Worm (Caenorhabditis elegans): ENCODE measurements around the gene ttm-2.

ttm-2 gene

ce11 chrII:4766284-4766683 lies at the start of gene ttm-2:
Gene ttm-2 (minus strand): TSS chrII:4766384.
- TF ChIP-seq him-1 (tag; optimal IDR thresholded peaks at IDR 0.05) (no peak), W03F9.2 (tag; optimal IDR thresholded peaks at IDR 0.05) (no peak), dao-5 (tag; optimal IDR thresholded peaks at IDR 0.05) (no peak)

ce11 chrII:4815356-4815755 lies 49.2 kb upstream of the ttm-2 start:
- TF ChIP-seq dao-5 (tag; optimal IDR thresholded peaks at IDR 0.05) = no peak
- no peak for TF ChIP-seq W03F9.2 (tag; optimal IDR thresholded peaks at IDR 0.05)
- TF ChIP-seq him-1 (tag; optimal IDR thresholded peaks at IDR 0.05) = no peak

ce11 chrII:4811986-4812385 lies 45.8 kb upstream of the ttm-2 start, which contains the start of gene rig-6:
Gene rig-6 (minus strand): TSS chrII:4812086.
- no peak for TF ChIP-seq him-1 (tag; optimal IDR thresholded peaks at IDR 0.05)
- TF ChIP-seq W03F9.2 (tag; optimal IDR thresholded peaks at IDR 0.05) = no peak
- TF ChIP-seq dao-5 (tag; optimal IDR thresholded peaks at IDR 0.05) = no peak

ce11 chrII:4806726-4807125 lies 40.5 kb upstream of the ttm-2 start:
- TF ChIP-seq W03F9.2 (tag; optimal IDR thresholded peaks at IDR 0.05) (no peak), dao-5 (tag; optimal IDR thresholded peaks at IDR 0.05) (no peak), him-1 (tag; optimal IDR thresholded peaks at IDR 0.05) (no peak)

DNA sequence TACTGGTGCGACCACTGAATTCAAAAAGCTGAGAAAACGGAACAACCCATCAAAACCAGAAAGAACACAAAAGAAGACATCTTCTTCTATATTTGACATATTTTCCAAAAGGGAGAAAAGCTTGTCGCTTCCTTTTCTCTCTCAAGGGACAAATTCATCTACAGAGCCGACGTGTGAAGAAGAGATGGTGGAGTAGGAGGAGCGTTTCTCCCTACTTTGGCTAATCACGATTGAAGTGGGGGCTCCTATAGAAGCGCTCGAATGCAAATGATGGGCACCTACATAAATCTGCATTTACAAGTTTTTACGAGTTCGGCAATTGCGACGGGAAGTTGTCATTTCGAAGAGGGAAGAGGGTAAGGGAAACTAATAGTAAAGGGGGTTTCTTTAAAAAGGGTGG lies 40.1 kb upstream of the ttm-2 start:
- TF ChIP-seq W03F9.2 (tag; optimal IDR thresholded peaks at IDR 0.05) (no peak), him-1 (tag; optimal IDR thresholded peaks at IDR 0.05) (no peak), dao-5 (tag; optimal IDR thresholded peaks at IDR 0.05) (no peak)

DNA sequence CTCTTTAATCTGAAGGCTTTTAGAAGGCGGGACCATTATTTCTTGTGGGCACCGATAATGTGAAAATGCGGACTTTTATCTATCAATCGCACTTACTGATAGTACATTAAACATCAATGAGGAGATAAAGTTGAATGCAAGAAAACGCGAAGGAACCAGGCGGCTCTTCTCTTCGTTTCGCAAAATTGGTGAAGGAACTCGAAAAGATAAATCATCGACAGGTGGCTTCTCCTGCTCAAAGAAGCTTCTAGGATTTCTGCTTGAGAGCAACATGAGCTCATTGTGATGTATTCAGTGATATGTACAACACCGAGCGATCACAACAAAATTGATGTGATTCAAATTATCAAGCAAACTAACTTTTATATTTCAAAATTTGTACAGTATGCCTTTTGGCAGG lies 39.6 kb upstream of the ttm-2 start:
- no peak for TF ChIP-seq W03F9.2 (tag; optimal IDR thresholded peaks at IDR 0.05)
- TF ChIP-seq dao-5 (tag; optimal IDR thresholded peaks at IDR 0.05) = no peak
- TF ChIP-seq him-1 (tag; optimal IDR thresholded peaks at IDR 0.05) = no peak

- TF ChIP-seq dao-5 (tag; optimal IDR thresholded peaks at IDR 0.05) (no peak), W03F9.2 (tag; optimal IDR thresholded peaks at IDR 0.05) (no peak), him-1 (tag; optimal IDR thresholded peaks at IDR 0.05) (no peak)
Measured at ce11 chrII:4802917-4803316, 36.7 kb upstream of the ttm-2 start.

- no peak for TF ChIP-seq W03F9.2 (tag; optimal IDR thresholded peaks at IDR 0.05)
- TF ChIP-seq dao-5 (tag; optimal IDR thresholded peaks at IDR 0.05) = no peak
Measured at ce11 chrII:4800524-4800923, 34.3 kb upstream of the ttm-2 start.

DNA sequence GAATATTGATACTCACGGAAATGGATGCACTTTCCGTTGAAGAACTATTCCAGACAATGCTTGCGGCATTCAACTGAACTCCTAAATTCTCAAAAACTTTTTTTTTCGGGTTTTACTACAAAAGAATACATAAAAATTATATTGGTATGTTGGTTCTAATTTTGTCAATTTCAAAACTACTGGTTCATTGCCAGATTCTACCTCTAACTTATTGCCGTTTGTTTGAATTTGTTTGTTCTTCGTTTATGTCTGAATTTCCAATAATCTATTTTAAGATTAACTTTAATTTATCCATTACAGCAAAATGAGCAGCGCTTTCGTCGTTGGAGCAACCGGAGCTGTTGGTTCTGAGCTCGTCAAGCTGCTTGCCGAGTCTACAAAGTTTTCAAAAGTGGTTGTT lies 30.9 kb upstream of the ttm-2 start, which contains the start of gene C33F10.14:
Gene C33F10.14, plus strand, starts transcription at position 301 of the 400 bp plus-strand sequence.
- TF ChIP-seq him-1 (tag; optimal IDR thresholded peaks at IDR 0.05) (no peak), W03F9.2 (tag; optimal IDR thresholded peaks at IDR 0.05) (no peak), dao-5 (tag; optimal IDR thresholded peaks at IDR 0.05) (no peak)

ce11 chrII:4795461-4795860 lies 29.3 kb upstream of the ttm-2 start, which contains the start of gene C33F10.4:
Gene C33F10.4 (plus strand): TSS chrII:4795761.
- TF ChIP-seq him-1 (tag; optimal IDR thresholded peaks at IDR 0.05) (no peak), W03F9.2 (tag; optimal IDR thresholded peaks at IDR 0.05) (no peak)

- TF ChIP-seq W03F9.2 (tag; optimal IDR thresholded peaks at IDR 0.05) (no peak), dao-5 (tag; optimal IDR thresholded peaks at IDR 0.05) (no peak), him-1 (tag; optimal IDR thresholded peaks at IDR 0.05) (no peak)
Measured at ce11 chrII:4793320-4793719, 27.1 kb upstream of the ttm-2 start.

ce11 chrII:4791272-4791671 lies 25.1 kb upstream of the ttm-2 start, which contains the start of gene F26G1.1:
Gene F26G1.1 (plus strand): TSS chrII:4791618.
- TF ChIP-seq dao-5 (tag; optimal IDR thresholded peaks at IDR 0.05) (no peak), W03F9.2 (tag; optimal IDR thresholded peaks at IDR 0.05) (peak; percentile 22), him-1 (tag; optimal IDR thresholded peaks at IDR 0.05) (peak; percentile 3)

- TF ChIP-seq him-1 (tag; optimal IDR thresholded peaks at IDR 0.05) (no peak), W03F9.2 (tag; optimal IDR thresholded peaks at IDR 0.05) (no peak), dao-5 (tag; optimal IDR thresholded peaks at IDR 0.05) (no peak)
Measured at ce11 chrII:4790687-4791086, 24.5 kb upstream of the ttm-2 start.

DNA sequence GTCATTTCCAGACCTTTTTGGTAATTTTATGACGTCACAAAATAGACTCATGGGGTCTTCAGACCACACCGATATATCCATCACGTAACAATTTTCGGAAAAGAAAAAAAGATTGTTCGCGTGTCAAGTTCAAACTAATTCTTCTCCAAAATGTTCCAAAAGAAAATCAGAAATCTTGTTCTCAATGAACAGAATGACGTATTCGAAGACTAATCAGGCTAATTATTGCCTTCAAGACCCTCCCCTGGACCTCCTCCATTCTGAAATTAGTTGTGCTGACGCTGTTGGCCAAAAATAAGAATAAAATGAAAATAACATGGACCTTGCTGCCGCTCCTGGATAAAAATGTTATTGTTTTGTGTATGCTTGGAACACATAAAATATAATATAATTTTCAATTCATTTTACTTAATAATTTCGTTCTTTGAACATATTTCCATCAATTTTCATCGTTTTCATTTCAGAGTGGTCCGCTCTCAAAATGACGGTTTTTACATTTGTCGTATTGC lies 23.7 kb upstream of the ttm-2 start, which contains the start of gene F26G1.15:
Gene F26G1.15, plus strand, starts transcription at position 459 of the 509 bp plus-strand sequence.
- TF ChIP-seq him-1 (tag; optimal IDR thresholded peaks at IDR 0.05) (no peak), dao-5 (tag; optimal IDR thresholded peaks at IDR 0.05) (no peak), W03F9.2 (tag; optimal IDR thresholded peaks at IDR 0.05) (no peak)

ce11 chrII:4786181-4786580 lies 20.0 kb upstream of the ttm-2 start, which contains the start of gene msp-3:
Gene msp-3 (minus strand): TSS chrII:4786281.
- TF ChIP-seq him-1 (tag; optimal IDR thresholded peaks at IDR 0.05) (no peak), dao-5 (tag; optimal IDR thresholded peaks at IDR 0.05) (no peak), W03F9.2 (tag; optimal IDR thresholded peaks at IDR 0.05) (no peak)
